Worm (Caenorhabditis elegans): ENCODE measurements around the gene rap-3.
"Not testable (repeated sequence)": the region's sequence is repeated elsewhere in the genome, so short reads cannot be mapped to it uniquely, and the experiment has no call there.

rap-3 gene

ce11 chrIV:11159886-11160285, 17.2 kb upstream of the rap-3 start, which contains the start of gene mboa-4:
Gene mboa-4, minus strand, starts transcription at chrIV:11159986.
- TF ChIP-seq W03F9.2 (tag; optimal IDR thresholded peaks at IDR 0.05) (no peak), dao-5 (tag; optimal IDR thresholded peaks at IDR 0.05) (no peak), him-1 (tag; optimal IDR thresholded peaks at IDR 0.05) (no peak)

- TF ChIP-seq W03F9.2 (tag; optimal IDR thresholded peaks at IDR 0.05) (no peak), him-1 (tag; optimal IDR thresholded peaks at IDR 0.05) (no peak), dao-5 (tag; optimal IDR thresholded peaks at IDR 0.05) (no peak)
These were observed 16.4 kb upstream of the rap-3 start, which contains the start of gene C08F8.15 for ce11 chrIV:11160707-11161106. Gene C08F8.15, minus strand, starts transcription at chrIV:11160807.

- no peak for TF ChIP-seq W03F9.2 (tag; optimal IDR thresholded peaks at IDR 0.05)
- no peak for TF ChIP-seq him-1 (tag; optimal IDR thresholded peaks at IDR 0.05)
These were observed 14.6 kb upstream of the rap-3 start, which contains the start of gene fbxb-9 for ce11 chrIV:11162451-11162850. Gene fbxb-9, minus strand, starts transcription at chrIV:11162551.

ce11 chrIV:11164831-11165230, 12.2 kb upstream of the rap-3 start, which contains the start of gene C08F8.6:
Gene C08F8.6, minus strand, starts transcription at chrIV:11164931.
- no peak for TF ChIP-seq W03F9.2 (tag; optimal IDR thresholded peaks at IDR 0.05)
- no peak for TF ChIP-seq dao-5 (tag; optimal IDR thresholded peaks at IDR 0.05)
- TF ChIP-seq him-1 (tag; optimal IDR thresholded peaks at IDR 0.05), result no peak

- TF ChIP-seq him-1 (tag; optimal IDR thresholded peaks at IDR 0.05) (no peak), W03F9.2 (tag; optimal IDR thresholded peaks at IDR 0.05) (no peak), dao-5 (tag; optimal IDR thresholded peaks at IDR 0.05) (no peak)
These were observed 7.4 kb upstream of the rap-3 start, which contains the start of gene nhr-67 for ce11 chrIV:11169652-11170051. Gene nhr-67, plus strand, starts transcription at chrIV:11169748.

ce11 chrIV:11174772-11175171, 2.3 kb upstream of the rap-3 start:
- TF ChIP-seq dao-5 (tag; optimal IDR thresholded peaks at IDR 0.05) (no peak), W03F9.2 (tag; optimal IDR thresholded peaks at IDR 0.05) (no peak), him-1 (tag; optimal IDR thresholded peaks at IDR 0.05) (no peak)

- TF ChIP-seq W03F9.2 (tag; optimal IDR thresholded peaks at IDR 0.05) (no peak), dao-5 (tag; optimal IDR thresholded peaks at IDR 0.05) (no peak), him-1 (tag; optimal IDR thresholded peaks at IDR 0.05) (no peak)
These were observed 1.4 kb downstream of the rap-3 start, which contains the start of gene C08F8.9 for ce11 chrIV:11178495-11178894. Gene C08F8.9, minus strand, starts transcription at chrIV:11178595.

- peak; percentile 25 for TF ChIP-seq him-1 (tag; optimal IDR thresholded peaks at IDR 0.05)
- peak; percentile 77 for TF ChIP-seq W03F9.2 (tag; optimal IDR thresholded peaks at IDR 0.05)
These were observed 2.2 kb downstream of the rap-3 start, which contains the start of gene cpt-2 for ce11 chrIV:11179123-11179740. Gene cpt-2, plus strand, starts transcription at chrIV:11179645.

- TF ChIP-seq W03F9.2 (tag; optimal IDR thresholded peaks at IDR 0.05) (no peak), dao-5 (tag; optimal IDR thresholded peaks at IDR 0.05) (no peak), him-1 (tag; optimal IDR thresholded peaks at IDR 0.05) (no peak)
These were observed 3.0 kb downstream of the rap-3 start for ce11 chrIV:11180077-11180476.

ce11 chrIV:11183013-11183412, 5.9 kb downstream of the rap-3 start, which contains the start of gene prx-14:
Gene prx-14, plus strand, starts transcription at chrIV:11183132.
- TF ChIP-seq W03F9.2 (tag; optimal IDR thresholded peaks at IDR 0.05), result no peak
- TF ChIP-seq dao-5 (tag; optimal IDR thresholded peaks at IDR 0.05), result no peak
- no peak for TF ChIP-seq him-1 (tag; optimal IDR thresholded peaks at IDR 0.05)

- TF ChIP-seq him-1 (tag; optimal IDR thresholded peaks at IDR 0.05) (no peak), W03F9.2 (tag; optimal IDR thresholded peaks at IDR 0.05) (no peak), dao-5 (tag; optimal IDR thresholded peaks at IDR 0.05) (no peak)
These were observed 6.9 kb downstream of the rap-3 start, which contains the start of gene nuaf-3 for ce11 chrIV:11183991-11184390. Gene nuaf-3, plus strand, starts transcription at chrIV:11184291.

- TF ChIP-seq dao-5 (tag; optimal IDR thresholded peaks at IDR 0.05), result no peak
- TF ChIP-seq W03F9.2 (tag; optimal IDR thresholded peaks at IDR 0.05), result no peak
- TF ChIP-seq him-1 (tag; optimal IDR thresholded peaks at IDR 0.05), result no peak
These were observed 9.7 kb downstream of the rap-3 start, which contains the start of gene sdz-27 for ce11 chrIV:11186729-11187128. Gene sdz-27, plus strand, starts transcription at chrIV:11187029.

- TF ChIP-seq W03F9.2 (tag; optimal IDR thresholded peaks at IDR 0.05) (no peak), dao-5 (tag; optimal IDR thresholded peaks at IDR 0.05) (no peak), him-1 (tag; optimal IDR thresholded peaks at IDR 0.05) (no peak)
These were observed 12.3 kb downstream of the rap-3 start, which contains the start of gene fbxb-79 for ce11 chrIV:11189411-11189810. Gene fbxb-79, minus strand, starts transcription at chrIV:11189511.

ce11 chrIV:11198983-11199382, 21.9 kb downstream of the rap-3 start, which contains the start of gene R07H5.16:
Gene R07H5.16, plus strand, starts transcription at chrIV:11199330.
- TF ChIP-seq W03F9.2, him-1, dao-5 (tag; optimal IDR thresholded peaks at IDR 0.05): not testable (repeated sequence)

All from whole organism, L4/young adult.